Worm (Caenorhabditis elegans) whole organism, young adult: Measurements from ENCODE around the gene K05G3.2.

ENCODE experiments used
- ama-1 ChIP-seq, 3 experiments: fragments of 150-350 bp in 1 of 3; sonication (generic microtip) in 2 of 3; optimal IDR thresholded peaks; 2 replicates each; lab custom pipeline; 2014 to 2018; ENCODE audit warnings: missing biosample characterization in 2 of 3, missing genetic modification characterization in 2 of 3, missing genetic modification reagents in 2 of 3
- attf-6 ChIP-seq: fragments of 200-800 bp; sonication (Bioruptor generic); IDR thresholded peaks from 2 replicates; pipeline ENCODE4 v1.3.6; 2022; ENCODE audit warnings: missing genetic modification reagents, missing genetic modification characterization, missing compliant biosample characterization
- ceh-58 ChIP-seq: fragments of 200-800 bp; sonication (Bioruptor generic); IDR thresholded peaks from 2 replicates; pipeline ENCODE4 v1.3.6; 2022; ENCODE audit warnings: missing genetic modification characterization, missing compliant biosample characterization
- madf-8 ChIP-seq: fragments of 200-800 bp; sonication (Bioruptor generic); conservative IDR thresholded peaks from 2 replicates; pipeline ENCODE4 v1.3.6; 2022; ENCODE audit warnings: missing genetic modification reagents, missing genetic modification characterization, missing compliant biosample characterization
- nfya-2 ChIP-seq: fragments of 200-800 bp; sonication (Bioruptor generic); IDR thresholded peaks from 2 replicates; pipeline ENCODE4 v1.3.6; 2022; ENCODE audit warnings: missing genetic modification reagents, missing genetic modification characterization, missing compliant biosample characterization
- snpc-4 ChIP-seq, 5 experiments: fragments of 150-350 bp in 1 of 5; sonication (generic microtip) in 4 of 5; optimal IDR thresholded peaks; 2 replicates each; lab custom pipeline; 2014 to 2018; ENCODE audit warnings: missing genetic modification characterization in 5 of 5, missing biosample characterization in 3 of 5, antibody characterized with exemption in 2 of 5, mild to moderate bottlenecking in 2 of 5, missing compliant biosample characterization in 2 of 5, missing genotype in 2 of 5, moderate library complexity in 2 of 5, missing genetic modification reagents in 1 of 5

DNA sequence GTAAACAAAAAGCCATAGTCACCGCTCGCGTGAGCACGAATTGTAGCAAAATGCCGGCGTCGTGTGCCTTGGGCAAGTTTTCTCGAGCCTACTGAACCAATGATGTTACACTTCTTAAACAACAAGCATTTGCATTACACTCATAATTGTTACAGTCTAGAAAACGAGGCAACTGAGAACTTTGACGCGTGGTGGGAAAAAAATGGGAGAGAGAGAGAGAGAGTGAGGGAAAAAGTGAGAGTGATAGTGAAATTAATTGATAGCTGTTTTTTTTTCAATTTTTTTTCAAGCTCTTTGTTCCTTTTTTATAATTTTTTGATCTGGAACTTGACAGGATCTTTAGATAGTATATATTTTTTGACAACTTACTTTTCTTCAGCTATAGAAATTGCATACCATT, 40.5 kb downstream of the K05G3.2 start:
- TF ChIP-seq snpc-4 (GFP tag; optimal IDR thresholded peaks at IDR 0.05; lab: Kevin White, UChicago), result no peak
- TF ChIP-seq snpc-4 (tag; optimal IDR thresholded peaks at IDR 0.05; lab: Kevin White, UChicago), result no peak
- no peak for TF ChIP-seq madf-8 (GFP tag; lab: Robert Waterston, UW)
- TF ChIP-seq nfya-2, result no peak
- TF ChIP-seq ama-1 (optimal IDR thresholded peaks at IDR 0.05; lab: Kevin White, UChicago), result no peak
- no peak for TF ChIP-seq ama-1 (GFP tag; optimal IDR thresholded peaks at IDR 0.05; lab: Kevin White, UChicago)
- no peak for TF ChIP-seq attf-6 (GFP tag; lab: Robert Waterston, UW)
- TF ChIP-seq ceh-58 (GFP tag; lab: Robert Waterston, UW), result no peak
